Worm (Caenorhabditis elegans) whole organism, midembryonic: ENCODE data around the gene tmem-258.

ENCODE experiments used
- T22C8.4 ChIP-seq: fragments of 200-800 bp; sonication (Bioruptor generic); IDR thresholded peaks from 2 replicates; pipeline ENCODE4 v1.3.6; 2022; ENCODE audit warnings: missing genetic modification characterization, missing compliant biosample characterization
- cog-1 ChIP-seq: sonication (generic microtip); optimal IDR thresholded peaks from 2 replicates; lab custom pipeline; 2016; ENCODE audit warnings: missing genetic modification characterization, missing compliant biosample characterization
- flt-1 ChIP-seq: fragments of 200-800 bp; sonication (Bioruptor generic); IDR thresholded peaks from 2 replicates; pipeline ENCODE4 v1.3.6; 2022; ENCODE audit warnings: missing genetic modification characterization, missing compliant biosample characterization
- klf-2 ChIP-seq: fragments of 200-800 bp; sonication (Bioruptor generic); conservative IDR thresholded peaks from 2 replicates; pipeline ENCODE4 v1.3.6; 2022; ENCODE audit warnings: missing genetic modification reagents, missing genetic modification characterization, missing compliant biosample characterization
- ref-1 ChIP-seq: fragments of 200-800 bp; sonication (Bioruptor generic); conservative IDR thresholded peaks from 2 replicates; pipeline ENCODE4 v1.3.6; 2022; ENCODE audit warnings: missing genetic modification reagents, missing genetic modification characterization, missing compliant biosample characterization
- tab-1 ChIP-seq: fragments of 200-800 bp; sonication (Bioruptor generic); IDR thresholded peaks from 2 replicates; pipeline ENCODE4 v1.3.6; 2022; ENCODE audit warnings: missing genetic modification characterization, missing compliant biosample characterization
- ztf-23 ChIP-seq: fragments of 200-800 bp; sonication (Bioruptor generic); IDR thresholded peaks from 2 replicates; pipeline ENCODE4 v1.3.6; 2022; ENCODE audit warnings: missing genetic modification reagents, missing genetic modification characterization, missing compliant biosample characterization
- ztf-29 ChIP-seq: fragments of 200-800 bp; sonication (Bioruptor generic); IDR thresholded peaks from 2 replicates; pipeline ENCODE4 v1.3.6; 2022; ENCODE audit warnings: missing genetic modification reagents, missing genetic modification characterization, missing compliant biosample characterization

- TF ChIP-seq flt-1 (GFP tag; lab: Robert Waterston, UW) (no peak), ztf-29 (no peak), klf-2 (GFP tag; lab: Robert Waterston, UW) (no peak), ref-1 (GFP tag; lab: Robert Waterston, UW) (no peak), cog-1 (tag; lab: Kevin White, UChicago) (no peak), ztf-23 (no peak), T22C8.4 (GFP tag; lab: Robert Waterston, UW) (no peak), tab-1 (GFP tag; lab: Robert Waterston, UW) (no peak)
These were observed 33.3 kb downstream of the tmem-258 start for ce11 chrV:7096129-7096730.
